Worm (Caenorhabditis elegans) whole organism, midembryonic: ENCODE data around the gene cbs-1.

ENCODE experiments used
- T22C8.4 ChIP-seq: fragments of 200-800 bp; sonication (Bioruptor generic); IDR thresholded peaks from 2 replicates; pipeline ENCODE4 v1.3.6; 2022; ENCODE audit warnings: missing genetic modification characterization, missing compliant biosample characterization
- cog-1 ChIP-seq: sonication (generic microtip); optimal IDR thresholded peaks from 2 replicates; lab custom pipeline; 2016; ENCODE audit warnings: missing genetic modification characterization, missing compliant biosample characterization
- flt-1 ChIP-seq: fragments of 200-800 bp; sonication (Bioruptor generic); IDR thresholded peaks from 2 replicates; pipeline ENCODE4 v1.3.6; 2022; ENCODE audit warnings: missing genetic modification characterization, missing compliant biosample characterization
- klf-2 ChIP-seq: fragments of 200-800 bp; sonication (Bioruptor generic); conservative IDR thresholded peaks from 2 replicates; pipeline ENCODE4 v1.3.6; 2022; ENCODE audit warnings: missing genetic modification reagents, missing genetic modification characterization, missing compliant biosample characterization
- med-1 ChIP-seq: sonication (generic microtip); optimal IDR thresholded peaks from 2 replicates; lab custom pipeline; 2017; ENCODE audit warnings: missing genetic modification characterization, mild to moderate bottlenecking, missing compliant biosample characterization, antibody characterized with exemption, missing genetic modification reagents; ENCODE audit not compliant: insufficient read depth
- ref-1 ChIP-seq: fragments of 200-800 bp; sonication (Bioruptor generic); conservative IDR thresholded peaks from 2 replicates; pipeline ENCODE4 v1.3.6; 2022; ENCODE audit warnings: missing genetic modification reagents, missing genetic modification characterization, missing compliant biosample characterization
- tab-1 ChIP-seq: fragments of 200-800 bp; sonication (Bioruptor generic); IDR thresholded peaks from 2 replicates; pipeline ENCODE4 v1.3.6; 2022; ENCODE audit warnings: missing genetic modification characterization, missing compliant biosample characterization
- ztf-23 ChIP-seq: fragments of 200-800 bp; sonication (Bioruptor generic); IDR thresholded peaks from 2 replicates; pipeline ENCODE4 v1.3.6; 2022; ENCODE audit warnings: missing genetic modification reagents, missing genetic modification characterization, missing compliant biosample characterization
- ztf-29 ChIP-seq: fragments of 200-800 bp; sonication (Bioruptor generic); IDR thresholded peaks from 2 replicates; pipeline ENCODE4 v1.3.6; 2022; ENCODE audit warnings: missing genetic modification reagents, missing genetic modification characterization, missing compliant biosample characterization

Gene cbs-1

ce11 chrX:10078089-10078488 is 24.0 kb downstream of the cbs-1 start:
- TF ChIP-seq ztf-29 (GFP tag; lab: Robert Waterston, UW) (no peak), ztf-23 (GFP tag; lab: Robert Waterston, UW) (peak; percentile 38; the same call in 1 of the 2 replicates)

ce11 chrX:10078637-10079036 is 24.6 kb downstream of the cbs-1 start:
- TF ChIP-seq ztf-29 (GFP tag; lab: Robert Waterston, UW) (no peak), ztf-23 (GFP tag; lab: Robert Waterston, UW) (no peak)

- TF ChIP-seq ref-1 = no peak
- TF ChIP-seq tab-1 (GFP tag; lab: Robert Waterston, UW) = no peak
- TF ChIP-seq T22C8.4 (GFP tag; lab: Robert Waterston, UW) = no peak
- TF ChIP-seq flt-1 = no peak
- TF ChIP-seq cog-1 (tag; lab: Kevin White, UChicago) = no peak
- TF ChIP-seq klf-2 (GFP tag; lab: Robert Waterston, UW) = no peak
- no peak for TF ChIP-seq ztf-23 (GFP tag; lab: Robert Waterston, UW)
- no peak for TF ChIP-seq med-1 (GFP tag; lab: Kevin White, UChicago)
These were observed 25.2 kb downstream of the cbs-1 start for ce11 chrX:10079230-10079629.

- TF ChIP-seq tab-1 (GFP tag; lab: Robert Waterston, UW) (no peak), med-1 (GFP tag; lab: Kevin White, UChicago) (no peak), ztf-23 (GFP tag; lab: Robert Waterston, UW) (no peak), T22C8.4 (GFP tag; lab: Robert Waterston, UW) (no peak), klf-2 (GFP tag; lab: Robert Waterston, UW) (no peak), ztf-29 (GFP tag; lab: Robert Waterston, UW) (no peak), ref-1 (no peak), flt-1 (no peak), cog-1 (tag; lab: Kevin White, UChicago) (no peak)
These were observed 27.0 kb downstream of the cbs-1 start for ce11 chrX:10081077-10081476.

ce11 chrX:10083272-10083671 is 29.2 kb downstream of the cbs-1 start:
- TF ChIP-seq flt-1 = no peak
- no peak for TF ChIP-seq tab-1 (GFP tag; lab: Robert Waterston, UW)
- no peak for TF ChIP-seq T22C8.4 (GFP tag; lab: Robert Waterston, UW)
- no peak for TF ChIP-seq ref-1
- no peak for TF ChIP-seq ztf-23 (GFP tag; lab: Robert Waterston, UW)
- no peak for TF ChIP-seq med-1 (GFP tag; lab: Kevin White, UChicago)

ce11 chrX:10084050-10084672 is 30.1 kb downstream of the cbs-1 start, which contains the start of gene W07E11.1:
Gene W07E11.1, plus strand, starts transcription at chrX:10084622.
- no peak for TF ChIP-seq ztf-23 (GFP tag; lab: Robert Waterston, UW)
- TF ChIP-seq med-1 (GFP tag; lab: Kevin White, UChicago) = no peak
- no peak for TF ChIP-seq ref-1
- no peak for TF ChIP-seq T22C8.4 (GFP tag; lab: Robert Waterston, UW)
- TF ChIP-seq ztf-29 (GFP tag; lab: Robert Waterston, UW) = no peak
- no peak for TF ChIP-seq tab-1 (GFP tag; lab: Robert Waterston, UW)
- TF ChIP-seq flt-1 = no peak

- TF ChIP-seq flt-1 = no peak
- TF ChIP-seq T22C8.4 (GFP tag; lab: Robert Waterston, UW) = no peak
- no peak for TF ChIP-seq ztf-29 (GFP tag; lab: Robert Waterston, UW)
- no peak for TF ChIP-seq med-1 (GFP tag; lab: Kevin White, UChicago)
- no peak for TF ChIP-seq cog-1 (tag; lab: Kevin White, UChicago)
- TF ChIP-seq ref-1 = no peak
- TF ChIP-seq klf-2 (GFP tag; lab: Robert Waterston, UW) = no peak
- no peak for TF ChIP-seq ztf-23 (GFP tag; lab: Robert Waterston, UW)
- TF ChIP-seq tab-1 (GFP tag; lab: Robert Waterston, UW) = no peak
These were observed 31.0 kb downstream of the cbs-1 start for ce11 chrX:10085073-10085472.

ce11 chrX:10087866-10088265 is 33.8 kb downstream of the cbs-1 start, which contains the start of gene flp-28:
Gene flp-28, minus strand, starts transcription at chrX:10087966.
- TF ChIP-seq med-1 (GFP tag; lab: Kevin White, UChicago) (no peak), flt-1 (no peak)

- TF ChIP-seq flt-1 = no peak
- TF ChIP-seq klf-2 (GFP tag; lab: Robert Waterston, UW) = no peak
- no peak for TF ChIP-seq ztf-23 (GFP tag; lab: Robert Waterston, UW)
- no peak for TF ChIP-seq T22C8.4 (GFP tag; lab: Robert Waterston, UW)
These were observed 38.8 kb downstream of the cbs-1 start, which contains the start of gene flp-3 for ce11 chrX:10092864-10093263. Gene flp-3, minus strand, starts transcription at chrX:10092964.

- TF ChIP-seq ref-1 (no peak), ztf-23 (GFP tag; lab: Robert Waterston, UW) (no peak), cog-1 (tag; lab: Kevin White, UChicago) (no peak), flt-1 (no peak), klf-2 (GFP tag; lab: Robert Waterston, UW) (no peak), med-1 (GFP tag; lab: Kevin White, UChicago) (no peak), T22C8.4 (GFP tag; lab: Robert Waterston, UW) (no peak), ztf-29 (GFP tag; lab: Robert Waterston, UW) (no peak), tab-1 (GFP tag; lab: Robert Waterston, UW) (no peak)
These were observed 41.1 kb downstream of the cbs-1 start, which contains the start of gene flp-2 for ce11 chrX:10095145-10095544. Gene flp-2, minus strand, starts transcription at chrX:10095245.
